Worm (Caenorhabditis elegans) whole organism, L4/young adult: ENCODE measurements around the gene cal-8.

Source experiments
- W03F9.2 ChIP-seq: fragments of 150-350 bp; optimal IDR thresholded peaks from 2 replicates; lab custom pipeline; 2014; ENCODE audit warnings: missing biosample characterization, missing genetic modification characterization
- dao-5 ChIP-seq: sonication (generic microtip); optimal IDR thresholded peaks from 2 replicates; lab custom pipeline; 2016; ENCODE audit warnings: missing genotype, missing genetic modification characterization, moderate library complexity, missing compliant biosample characterization
- him-1 ChIP-seq: sonication (generic microtip); optimal IDR thresholded peaks from 2 replicates; lab custom pipeline; 2016; ENCODE audit warnings: missing genotype, missing genetic modification reagents, missing genetic modification characterization, missing compliant biosample characterization

The cal-8 gene

ce11 chrII:5463692-5464300, 18.0 kb downstream of the cal-8 start:
- TF ChIP-seq him-1 (tag; lab: Kevin White, UChicago): no peak
- TF ChIP-seq W03F9.2 (tag; lab: Kevin White, UChicago): no peak
- no peak for TF ChIP-seq dao-5 (tag; lab: Kevin White, UChicago)

- TF ChIP-seq W03F9.2 (tag; lab: Kevin White, UChicago) (no peak), him-1 (tag; lab: Kevin White, UChicago) (no peak), dao-5 (tag; lab: Kevin White, UChicago) (no peak)
Observed at ce11 chrII:5460911-5461310, 20.9 kb downstream of the cal-8 start.

DNA sequence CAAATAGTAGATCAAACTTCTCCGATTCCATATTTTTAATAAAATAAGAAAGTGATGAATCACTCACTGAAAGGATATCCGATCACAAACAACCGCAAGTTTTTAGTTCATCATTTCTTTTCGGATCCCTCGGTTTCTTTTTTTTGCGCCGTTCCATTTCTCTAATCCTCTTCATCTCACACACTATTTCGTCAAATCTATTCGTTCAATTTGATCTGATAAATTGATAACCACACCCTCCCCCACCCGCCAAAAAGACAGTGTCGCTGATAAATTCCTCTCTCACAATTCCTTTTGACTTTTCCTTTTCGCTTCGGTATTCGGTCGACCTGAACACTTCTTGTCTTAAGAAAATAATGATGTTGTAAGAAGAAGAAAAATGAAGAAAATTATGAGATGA, 22.3 kb downstream of the cal-8 start:
- TF ChIP-seq W03F9.2 (tag; lab: Kevin White, UChicago): no peak
- TF ChIP-seq dao-5 (tag; lab: Kevin White, UChicago): no peak
- TF ChIP-seq him-1 (tag; lab: Kevin White, UChicago): no peak

- no peak for TF ChIP-seq him-1 (tag; lab: Kevin White, UChicago)
Observed at ce11 chrII:5458683-5459410, 23.0 kb downstream of the cal-8 start.

DNA sequence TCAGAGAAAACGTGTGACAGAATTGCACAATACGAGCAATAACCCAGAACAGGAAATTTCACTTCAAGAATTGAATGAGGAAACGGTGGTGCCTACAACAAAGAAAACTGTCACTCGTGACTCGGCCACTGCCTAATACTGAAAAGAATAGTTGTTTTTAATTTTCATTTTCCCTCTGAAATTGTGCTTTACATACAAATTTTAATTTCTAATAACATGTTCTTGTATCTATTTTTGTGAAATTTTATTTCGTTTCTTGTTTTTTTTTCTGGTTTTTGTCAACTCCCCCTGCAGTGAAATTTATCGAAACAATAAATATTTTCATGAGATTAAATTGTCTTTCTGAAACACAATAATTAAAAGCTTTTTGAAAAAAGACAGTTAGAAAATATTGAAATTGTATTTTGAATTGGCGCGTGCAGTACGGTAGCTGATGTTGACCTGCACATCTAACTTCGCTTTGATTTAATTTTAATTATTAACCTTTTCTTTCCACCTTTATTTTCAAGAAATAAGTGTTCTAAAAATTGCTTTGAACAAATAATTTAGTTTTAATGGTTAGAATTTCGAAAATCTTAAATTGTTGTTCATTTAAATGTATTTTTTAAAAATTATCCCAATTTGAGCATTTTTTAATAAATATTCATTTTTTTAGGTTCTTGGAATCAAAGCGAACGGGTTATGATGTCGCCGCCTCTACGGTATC, 26.0 kb downstream of the cal-8 start, which contains the start of gene daz-1:
Gene daz-1, plus strand, starts transcription at position 656 of the 706 bp plus-strand sequence.
- TF ChIP-seq him-1 (tag; lab: Kevin White, UChicago) (no peak), dao-5 (tag; lab: Kevin White, UChicago) (no peak), W03F9.2 (tag; lab: Kevin White, UChicago) (no peak)

DNA sequence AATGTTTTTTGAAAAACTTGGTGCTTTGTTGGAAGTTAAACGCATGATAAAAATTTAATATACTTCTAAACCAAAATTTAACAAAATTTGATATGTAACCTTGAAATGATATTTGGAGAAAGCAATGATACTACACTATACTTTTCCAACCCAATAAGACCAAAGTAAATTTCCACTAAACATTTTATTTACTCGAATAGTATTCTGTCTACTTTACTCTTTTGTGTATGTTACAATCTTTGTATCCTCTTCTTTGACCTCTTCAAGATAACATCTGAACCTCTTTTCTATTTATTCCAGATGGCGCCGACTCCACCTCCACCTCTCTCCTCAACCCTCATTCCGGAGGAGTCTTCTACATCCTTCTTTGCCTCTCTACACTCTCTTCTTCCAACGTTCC, 28.3 kb downstream of the cal-8 start, which contains the start of gene dhs-5:
Gene dhs-5, plus strand, starts transcription at position 301 of the 400 bp plus-strand sequence.
- TF ChIP-seq W03F9.2 (tag; lab: Kevin White, UChicago) (no peak), dao-5 (tag; lab: Kevin White, UChicago) (no peak), him-1 (tag; lab: Kevin White, UChicago) (no peak)

ce11 chrII:5451278-5451677, 30.6 kb downstream of the cal-8 start:
- TF ChIP-seq dao-5 (tag; lab: Kevin White, UChicago) (no peak), him-1 (tag; lab: Kevin White, UChicago) (no peak), W03F9.2 (tag; lab: Kevin White, UChicago) (no peak)

- TF ChIP-seq W03F9.2 (tag; lab: Kevin White, UChicago) (no peak), dao-5 (tag; lab: Kevin White, UChicago) (no peak), him-1 (tag; lab: Kevin White, UChicago) (no peak)
Observed at ce11 chrII:5449620-5450019, 32.2 kb downstream of the cal-8 start.

DNA sequence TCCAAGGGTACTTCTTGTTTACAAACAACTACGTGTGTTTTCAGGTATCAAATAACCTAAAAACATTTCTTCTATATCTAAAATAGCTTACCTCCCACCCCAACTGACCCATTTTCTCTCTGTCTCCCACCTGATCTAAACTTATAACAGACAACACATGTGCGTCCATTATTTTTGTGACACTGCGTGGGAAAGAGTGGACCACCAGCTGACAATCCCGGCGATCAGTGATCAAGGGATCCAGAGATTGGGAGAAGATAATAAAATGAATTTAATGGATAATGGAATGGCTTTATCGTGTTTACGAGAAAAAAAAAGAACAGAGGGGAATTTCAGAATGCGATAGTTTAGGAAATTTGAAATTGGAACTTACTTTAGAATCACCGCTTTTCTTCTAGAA, 32.6 kb downstream of the cal-8 start:
- no peak for TF ChIP-seq him-1 (tag; lab: Kevin White, UChicago)
- TF ChIP-seq dao-5 (tag; lab: Kevin White, UChicago): no peak
- TF ChIP-seq W03F9.2 (tag; lab: Kevin White, UChicago): no peak

DNA sequence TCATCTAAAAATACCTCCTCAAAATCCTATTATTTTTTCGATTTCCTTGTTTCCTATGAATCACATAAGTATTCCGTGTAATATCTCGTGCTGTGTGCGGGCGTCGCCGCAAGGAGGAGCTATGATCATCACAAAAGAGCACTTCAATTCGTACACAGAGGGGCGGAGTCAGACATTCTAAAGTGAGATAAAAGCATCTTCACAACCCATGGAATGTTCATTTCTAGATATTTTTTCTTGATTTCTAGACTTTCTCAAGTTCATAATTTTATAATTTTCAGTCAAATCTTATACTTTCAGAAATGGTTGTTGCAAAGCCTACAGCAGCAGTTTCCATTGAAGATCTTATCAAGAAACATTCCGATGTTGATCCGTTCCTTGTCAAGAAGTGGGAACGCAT, 34.5 kb downstream of the cal-8 start, which contains the start of gene cex-1:
Gene cex-1, plus strand, starts transcription at position 301 of the 400 bp plus-strand sequence.
- TF ChIP-seq him-1 (tag; lab: Kevin White, UChicago): no peak
- TF ChIP-seq W03F9.2 (tag; lab: Kevin White, UChicago): no peak
- TF ChIP-seq dao-5 (tag; lab: Kevin White, UChicago): no peak

DNA sequence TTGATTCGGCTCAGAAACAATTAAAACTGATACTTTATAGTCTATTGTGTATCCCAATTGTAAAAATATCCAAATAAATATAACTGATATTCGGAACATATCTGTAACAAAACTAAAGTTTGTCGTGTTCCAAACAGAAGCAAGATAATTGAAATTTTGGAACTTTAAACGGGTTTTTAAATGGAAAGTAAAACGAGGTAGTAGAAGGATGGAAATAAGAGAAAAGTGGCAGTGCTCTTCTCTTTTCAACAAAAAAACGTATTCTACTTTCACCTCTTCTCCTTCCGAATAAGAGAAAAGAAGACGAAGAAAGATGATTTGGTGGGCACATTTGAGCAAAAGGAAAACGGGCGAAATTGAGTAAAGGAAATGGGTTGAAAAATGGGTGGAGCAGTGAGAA, 35.3 kb downstream of the cal-8 start, which contains the start of gene nmr-1:
Gene nmr-1, minus strand, starts transcription at position 101 of the 400 bp plus-strand sequence.
- TF ChIP-seq W03F9.2 (tag; lab: Kevin White, UChicago) (no peak), dao-5 (tag; lab: Kevin White, UChicago) (no peak), him-1 (tag; lab: Kevin White, UChicago) (no peak)

ce11 chrII:5437586-5437985, 44.3 kb downstream of the cal-8 start, which contains the start of gene F07F6.1:
Gene F07F6.1 (plus strand): TSS chrII:5437886.
- no peak for TF ChIP-seq him-1 (tag; lab: Kevin White, UChicago)
- TF ChIP-seq W03F9.2 (tag; lab: Kevin White, UChicago): no peak
- no peak for TF ChIP-seq dao-5 (tag; lab: Kevin White, UChicago)

DNA sequence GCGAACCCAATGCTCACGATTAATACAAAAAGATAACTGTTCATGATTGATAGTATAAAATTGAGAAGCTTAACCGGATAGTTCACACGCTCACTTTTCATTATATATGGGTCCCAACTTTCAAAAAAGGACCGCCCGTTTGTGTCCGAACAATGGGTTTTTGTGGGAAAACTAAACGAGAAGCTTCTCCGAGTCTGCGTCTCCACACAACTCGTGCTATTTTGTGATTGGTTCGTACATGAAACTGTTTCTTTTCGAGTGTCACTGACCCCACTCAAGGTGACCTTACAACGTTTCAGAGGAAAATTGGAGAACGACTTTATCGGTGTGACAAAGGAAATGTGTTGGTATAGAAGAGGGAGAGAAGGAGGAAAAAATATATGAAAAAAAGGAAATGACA, 45.0 kb downstream of the cal-8 start, which contains the start of gene dct-5:
Gene dct-5, minus strand, starts transcription at position 101 of the 400 bp plus-strand sequence.
- TF ChIP-seq W03F9.2 (tag; lab: Kevin White, UChicago): no peak
- TF ChIP-seq him-1 (tag; lab: Kevin White, UChicago): no peak
- no peak for TF ChIP-seq dao-5 (tag; lab: Kevin White, UChicago)
